Worm (Caenorhabditis elegans) whole organism, early embryonic: ENCODE results near the gene nduv-2.

ENCODE experiments used
- ama-1 ChIP-seq: fragments of 150-350 bp; optimal IDR thresholded peaks from 2 replicates; lab custom pipeline; 2014
- flt-1 ChIP-seq: fragments of 200-800 bp; sonication (Bioruptor generic); IDR thresholded peaks from 2 replicates; pipeline ENCODE4 v1.3.6; 2022; ENCODE audit warnings: missing genetic modification characterization, missing compliant biosample characterization
- sea-1 ChIP-seq: fragments of 200-800 bp; sonication (Bioruptor generic); conservative IDR thresholded peaks from 2 replicates; pipeline ENCODE4 v1.3.6; 2022; ENCODE audit warnings: missing genetic modification characterization, missing compliant biosample characterization

ce11 chrV:13666460-13666859 is 41.1 kb upstream of the nduv-2 start:
- no peak for TF ChIP-seq ama-1 (lab: Kevin White, UChicago)
- TF ChIP-seq sea-1 (GFP tag; lab: Robert Waterston, UW) = no peak
- no peak for TF ChIP-seq flt-1
